Fruit fly (Drosophila melanogaster): Measurements from ENCODE around the gene AP-1sigma.

dm6 chr3R:23927429-23927828 lies 31.0 kb upstream of the AP-1sigma start, which contains the start of gene CG13601:
- no peak for TF ChIP-seq CG8478 (optimal IDR thresholded peaks at IDR 0.05)
- TF ChIP-seq CTCF (optimal IDR thresholded peaks at IDR 0.05) = no peak
